Fruit fly (Drosophila melanogaster): ENCODE measurements around the gene Gos28.

Gene Gos28

DNA sequence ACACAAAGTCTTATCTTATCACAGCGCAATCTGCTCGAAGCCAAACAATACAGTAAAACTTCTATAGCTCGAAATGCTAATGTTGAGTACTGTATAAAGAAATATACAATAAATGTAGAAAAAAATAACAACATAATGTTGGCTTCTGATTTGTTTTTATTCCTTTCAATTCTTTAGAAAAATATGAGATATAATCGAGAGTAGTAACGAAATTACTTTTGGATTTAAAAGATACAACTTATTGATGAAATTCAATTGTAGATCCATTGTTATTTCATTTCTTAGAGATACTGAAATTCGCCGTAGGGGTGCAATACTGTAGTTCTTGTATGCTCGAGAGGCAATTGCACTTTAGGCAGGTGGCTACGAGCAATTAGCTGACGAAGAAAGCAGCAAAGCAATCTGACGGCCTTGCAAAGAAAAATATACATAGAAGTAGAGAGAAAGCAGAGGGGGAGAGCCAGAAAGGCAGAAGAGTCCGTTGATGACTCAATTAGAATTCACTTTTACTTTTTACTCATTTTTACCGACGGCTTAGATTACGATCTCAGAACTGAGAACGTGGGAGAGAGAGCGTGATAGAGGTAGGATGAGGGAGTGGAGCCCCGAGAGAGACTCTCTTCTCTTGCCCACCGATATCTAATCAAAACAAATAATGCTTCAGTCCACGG lies 7.0 kb downstream of the Gos28 start (continued):
- TF ChIP-seq CG8319 (GFP tag; optimal IDR thresholded peaks at IDR 0.05) = peak; percentile 45
- no peak for TF ChIP-seq Smox (GFP tag; optimal IDR thresholded peaks at IDR 0.05)
- peak; percentile 75 for TF ChIP-seq lz (GFP tag; optimal IDR thresholded peaks at IDR 0.05)
- TF ChIP-seq Ets96B (tag; optimal IDR thresholded peaks at IDR 0.05) = no peak
- TF ChIP-seq Hr4 (GFP tag; optimal IDR thresholded peaks at IDR 0.05) = no peak
- TF ChIP-seq acj6 (GFP tag; optimal IDR thresholded peaks at IDR 0.05) = peak; percentile 30
- TF ChIP-seq CG6808 (GFP tag; optimal IDR thresholded peaks at IDR 0.05) = no peak
- peak in 1 of 2 experiments; percentile 54 for TF ChIP-seq salr (GFP tag; optimal IDR thresholded peaks at IDR 0.05)
- peak; percentile 46 for TF ChIP-seq OdsH (GFP tag; optimal IDR thresholded peaks at IDR 0.05)
- TF ChIP-seq CG11762 (GFP tag; optimal IDR thresholded peaks at IDR 0.05; ENCODE audit: insufficient read depth) = no peak
- no peak for TF ChIP-seq Hr38 (GFP tag; optimal IDR thresholded peaks at IDR 0.05)
- TF ChIP-seq Eip78C (GFP tag) = peak; percentile 95
- TF ChIP-seq CG3032 (tag; optimal IDR thresholded peaks at IDR 0.05) = peak; percentile 32
- TF ChIP-seq CG15336 (GFP tag; IDR thresholded peaks at IDR 0.05) = peak; percentile 68
- TF ChIP-seq CG31627 (GFP tag; optimal IDR thresholded peaks at IDR 0.05) = peak; percentile 35
- peak; percentile 25 for TF ChIP-seq fkh (GFP tag; optimal IDR thresholded peaks at IDR 0.05)
- TF ChIP-seq achi (GFP tag; optimal IDR thresholded peaks at IDR 0.05) = peak; percentile 51
- no peak for TF ChIP-seq CG3919 (GFP tag; optimal IDR thresholded peaks at IDR 0.05)
- peak; percentile 73 for TF ChIP-seq esn (GFP tag; optimal IDR thresholded peaks at IDR 0.05)
- peak; percentile 55; the same call in 2 of the 3 replicates for TF ChIP-seq eg (GFP tag; IDR thresholded peaks at IDR 0.05)
- peak; percentile 11; the same call in 1 of the 2 replicates for TF ChIP-seq CG11294 (GFP tag; IDR thresholded peaks at IDR 0.05)
- TF ChIP-seq Gug (GFP tag; IDR thresholded peaks at IDR 0.05) = peak; percentile 51

- peak; percentile 46 for TF ChIP-seq svp (GFP tag)
- no peak for TF ChIP-seq Ets96B (tag; optimal IDR thresholded peaks at IDR 0.05)
- TF ChIP-seq fkh (GFP tag; optimal IDR thresholded peaks at IDR 0.05) = peak; percentile 78
These were observed 7.7 kb downstream of the Gos28 start, which contains the start of gene CG31230 for dm6 chr3R:18671112-18671729. Gene CG31230, plus strand, starts transcription at chr3R:18671679.

dm6 chr3R:18677500-18677940 lies 14.0 kb downstream of the Gos28 start, which contains the start of the genes dind and CG7706:
Gene dind, minus strand, starts transcription at chr3R:18677539.
Gene CG7706, plus strand, starts transcription at chr3R:18677818.
- peak; percentile 8 for TF ChIP-seq CG31627 (GFP tag; optimal IDR thresholded peaks at IDR 0.05)
- no peak for TF ChIP-seq eg (GFP tag; IDR thresholded peaks at IDR 0.05)
- TF ChIP-seq svp (GFP tag) = peak; percentile 81
- no peak for TF ChIP-seq CG15336 (GFP tag; IDR thresholded peaks at IDR 0.05)

DNA sequence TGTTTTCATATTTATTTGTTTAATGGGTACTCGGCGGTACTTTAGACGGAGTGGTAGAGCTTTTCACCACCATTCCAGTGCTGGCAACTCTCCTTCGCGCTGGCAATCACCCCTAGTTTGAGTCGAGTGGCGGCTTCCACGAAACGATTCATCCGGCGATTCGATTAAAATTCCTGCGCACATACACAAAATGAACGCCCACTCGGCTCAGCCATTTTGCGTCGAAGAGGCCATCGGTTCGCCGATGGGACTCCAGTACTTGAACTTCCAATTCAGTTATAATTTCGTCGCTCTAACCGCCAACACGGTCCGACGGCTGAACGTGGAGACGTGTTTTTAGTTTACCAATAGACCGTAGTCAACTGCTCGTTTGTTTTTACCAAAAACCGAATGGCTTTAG lies 16.8 kb downstream of the Gos28 start, which contains the start of the genes CG46318 and ChT:
Gene CG46318, plus strand, starts transcription at position 273 of the 400 bp plus-strand sequence.
Gene ChT, plus strand, starts transcription at position 273 of the 400 bp plus-strand sequence.
- no peak for TF ChIP-seq svp (GFP tag)
- no peak for TF ChIP-seq Ets21C (GFP tag; optimal IDR thresholded peaks at IDR 0.05)
- TF ChIP-seq CG6808 (GFP tag; optimal IDR thresholded peaks at IDR 0.05) = no peak
- TF ChIP-seq Eip93F (GFP tag; optimal IDR thresholded peaks at IDR 0.05) = no peak
- no peak for TF ChIP-seq Gug (GFP tag; IDR thresholded peaks at IDR 0.05)
- TF ChIP-seq acj6 (GFP tag; optimal IDR thresholded peaks at IDR 0.05) = no peak
- TF ChIP-seq CG3032 (tag; optimal IDR thresholded peaks at IDR 0.05) = no peak
- TF ChIP-seq net (GFP tag; optimal IDR thresholded peaks at IDR 0.05) = no peak
- TF ChIP-seq vri (GFP tag; optimal IDR thresholded peaks at IDR 0.05) = no peak
- no peak for TF ChIP-seq dac (GFP tag; optimal IDR thresholded peaks at IDR 0.05)
- no peak for TF ChIP-seq spab (GFP tag; optimal IDR thresholded peaks at IDR 0.05)
- TF ChIP-seq Sox14 (GFP tag; optimal IDR thresholded peaks at IDR 0.05) = no peak

DNA sequence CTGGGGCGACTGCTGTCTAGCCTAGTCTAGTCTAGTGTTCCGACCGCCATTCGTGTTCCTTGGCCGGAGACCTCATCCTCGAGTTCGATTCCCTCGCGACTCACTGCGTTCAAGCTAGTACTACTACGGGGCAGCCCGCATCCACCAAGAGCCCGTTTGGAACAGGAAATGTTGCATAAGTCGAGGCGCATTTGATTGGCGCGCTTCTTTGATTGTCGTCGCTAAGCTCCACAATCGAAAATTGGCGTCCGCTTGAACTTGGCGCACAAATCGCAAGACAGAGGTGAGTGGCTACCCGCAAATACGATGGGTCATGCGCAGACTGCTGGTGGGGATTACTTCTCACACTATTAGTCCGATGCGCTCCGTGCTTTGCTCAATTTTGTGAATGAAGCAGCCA lies 17.5 kb downstream of the Gos28 start:
- TF ChIP-seq CG6854 (GFP tag; optimal IDR thresholded peaks at IDR 0.05) = no peak
- TF ChIP-seq Hr4 (GFP tag; optimal IDR thresholded peaks at IDR 0.05) = no peak
- no peak for TF ChIP-seq Sox14 (GFP tag; optimal IDR thresholded peaks at IDR 0.05)
- no peak for TF ChIP-seq CG7368 (GFP tag; optimal IDR thresholded peaks at IDR 0.05)
- TF ChIP-seq esn (GFP tag; optimal IDR thresholded peaks at IDR 0.05) = no peak
- no peak for TF ChIP-seq Ets21C (GFP tag; optimal IDR thresholded peaks at IDR 0.05)
- TF ChIP-seq CG6276 (GFP tag; optimal IDR thresholded peaks at IDR 0.05) = no peak
- TF ChIP-seq topi (GFP tag; optimal IDR thresholded peaks at IDR 0.05) = no peak
- no peak for TF ChIP-seq CG8119 (GFP tag; IDR thresholded peaks at IDR 0.05)

All from whole organism, prepupa.